Worm (Caenorhabditis elegans): Measurements from ENCODE around the gene Y75B12B.13.

Y75B12B.13 gene

DNA sequence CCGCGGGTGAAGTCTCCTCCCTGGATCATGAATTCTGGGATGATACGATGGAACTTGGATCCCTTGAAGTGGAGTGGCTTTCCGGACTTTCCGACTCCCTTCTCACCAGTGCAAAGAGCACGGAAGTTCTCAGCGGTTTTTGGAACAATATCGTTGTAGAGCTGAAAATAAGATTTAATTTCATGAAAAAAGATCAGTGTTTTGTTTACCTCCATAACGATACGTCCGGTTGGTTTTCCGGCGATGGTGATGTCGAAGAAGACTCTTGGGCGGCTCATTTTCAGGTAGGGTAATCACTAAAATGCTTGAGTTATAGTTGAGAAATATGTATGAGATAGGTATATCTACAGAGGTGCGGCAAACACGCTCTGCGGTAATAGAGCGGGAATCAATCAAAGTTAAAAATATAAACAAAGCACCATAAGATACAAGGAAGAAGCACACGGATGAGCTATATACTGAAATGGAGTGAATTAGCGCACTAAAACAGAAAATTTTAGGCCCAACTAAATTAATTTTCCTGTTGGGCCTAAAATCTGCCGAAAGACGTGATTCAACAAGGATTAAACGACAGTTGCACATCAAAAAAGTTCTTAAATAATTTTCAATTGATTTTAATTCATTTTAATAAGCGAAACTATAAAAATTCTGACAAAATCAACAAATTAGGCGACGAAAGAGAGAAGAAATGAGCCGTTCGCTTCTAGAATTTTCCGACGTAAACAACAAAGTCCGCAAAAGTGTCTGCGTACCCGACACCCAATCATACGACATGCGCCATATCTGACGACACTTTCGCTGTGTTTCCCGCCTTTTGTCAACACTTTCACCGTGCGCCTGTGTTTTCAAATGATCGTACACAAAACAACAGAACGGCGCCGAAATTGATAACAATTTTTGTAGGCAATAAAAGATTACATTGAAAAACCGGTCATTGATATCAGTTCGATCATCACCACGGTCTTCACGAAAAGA, 6.4 kb downstream of the Y75B12B.13 start, which contains the start of the genes cyn-7 and bath-36 (continued):
- TF ChIP-seq ztf-18 (tag; optimal IDR thresholded peaks at IDR 0.05) (no peak), mcd-1 (GFP tag; IDR thresholded peaks at IDR 0.05) (peak; percentile 91), F39B2.1 (GFP tag; IDR thresholded peaks at IDR 0.05) (no peak), xnd-1 (tag; optimal IDR thresholded peaks at IDR 0.05) (peak; percentile 65), B0336.3 (GFP tag; IDR thresholded peaks at IDR 0.05) (peak; percentile 55; the same call in 1 of the 2 replicates), attf-6 (GFP tag; IDR thresholded peaks at IDR 0.05) (no peak), K12H6.12 (tag; optimal IDR thresholded peaks at IDR 0.05) (peak; percentile 1), lin-26 (GFP tag; IDR thresholded peaks at IDR 0.05) (peak; percentile 34; the same call in 1 of the 2 replicates), zim-3 (tag; optimal IDR thresholded peaks at IDR 0.05) (no peak), lin-54 (GFP tag; optimal IDR thresholded peaks at IDR 0.05) (peak; percentile 83), mel-28 (tag; optimal IDR thresholded peaks at IDR 0.05; ENCODE audit: borderline replicate concordance) (no peak), hmg-1.2 (GFP tag; IDR thresholded peaks at IDR 0.05) (peak; percentile 33), ceh-58 (GFP tag; IDR thresholded peaks at IDR 0.05) (no peak), F57C9.4 (tag; optimal IDR thresholded peaks at IDR 0.05) (no peak), T26A5.8 (tag; optimal IDR thresholded peaks at IDR 0.05) (no peak), pbrm-1 (GFP tag; IDR thresholded peaks at IDR 0.05) (peak; percentile 81), nfyb-1 (GFP tag; IDR thresholded peaks at IDR 0.05) (peak; percentile 53; the same call in 1 of the 2 replicates), B0035.1 (tag; optimal IDR thresholded peaks at IDR 0.05) (no peak), F37B4.10 (GFP tag; IDR thresholded peaks at IDR 0.05) (no peak), atf-7 (tag; optimal IDR thresholded peaks at IDR 0.05) (peak; percentile 28), snpc-1.3 (tag; optimal IDR thresholded peaks at IDR 0.05; ENCODE audit: insufficient read depth) (peak; percentile 38), hmg-20 (GFP tag; IDR thresholded peaks at IDR 0.05) (no peak), aptf-3 (GFP tag; IDR thresholded peaks at IDR 0.05) (no peak), F49E8.2 (tag; optimal IDR thresholded peaks at IDR 0.05; ENCODE audit: insufficient read depth) (peak; percentile 15), F52B5.7 (tag; optimal IDR thresholded peaks at IDR 0.05) (no peak), hrde-1 (tag; optimal IDR thresholded peaks at IDR 0.05; ENCODE audit: borderline replicate concordance) (no peak), unc-62 (GFP tag; optimal IDR thresholded peaks at IDR 0.05) (no peak), lin-40 (tag; optimal IDR thresholded peaks at IDR 0.05) (peak; percentile 85), nhr-80 (tag; optimal IDR thresholded peaks at IDR 0.05) (peak; percentile 80), ceh-40 (GFP tag; IDR thresholded peaks at IDR 0.05) (no peak), ceh-100 (GFP tag; IDR thresholded peaks at IDR 0.05) (peak; percentile 44; the same call in 1 of the 2 replicates), nfya-2 (GFP tag; IDR thresholded peaks at IDR 0.05) (no peak), mxl-1 (tag; optimal IDR thresholded peaks at IDR 0.05) (no peak), ztf-25 (GFP tag; IDR thresholded peaks at IDR 0.05) (no peak), tlf-1 (GFP tag; optimal IDR thresholded peaks at IDR 0.05) (peak; percentile 86), nfya-1 (tag; optimal IDR thresholded peaks at IDR 0.05; ENCODE audit: borderline replicate concordance, insufficient read depth) (no peak), F10E7.11 (tag; optimal IDR thresholded peaks at IDR 0.05) (no peak), lag-1 (GFP tag; IDR thresholded peaks at IDR 0.05) (no peak)
